Worm (Caenorhabditis elegans): ENCODE results near the gene sra-3.

The sra-3 gene

DNA sequence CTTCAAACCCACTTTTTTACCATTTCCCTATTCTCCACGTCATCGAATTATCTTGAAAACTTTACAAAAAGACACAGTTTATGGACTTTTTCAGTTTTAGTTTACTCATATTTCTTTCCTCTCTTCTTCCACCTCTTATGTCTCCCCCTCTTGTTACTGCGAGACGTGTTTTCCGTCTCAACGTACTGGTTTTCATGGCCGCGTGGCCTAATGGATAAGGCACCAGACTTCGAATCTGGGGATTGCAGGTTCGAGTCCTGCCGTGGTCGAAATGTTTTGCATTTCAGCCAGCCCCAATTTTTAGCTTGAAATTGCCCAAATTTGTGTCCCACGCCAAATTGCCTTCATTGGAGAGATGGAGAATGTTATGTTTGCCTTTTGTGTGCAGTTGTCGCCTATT lies 25.4 kb upstream of the sra-3 start (continued):
- TF ChIP-seq hlh-4 (tag; optimal IDR thresholded peaks at IDR 0.05) (no peak), nhr-19 (GFP tag; conservative IDR thresholded peaks at IDR 0.05) (0 out of 2 replicates have a peak, but pooled peaks have one; percentile 25), tbx-2 (tag; optimal IDR thresholded peaks at IDR 0.05) (no peak)

- no peak for TF ChIP-seq vab-15 (tag; optimal IDR thresholded peaks at IDR 0.05)
- no peak for TF ChIP-seq xbp-1 (tag; optimal IDR thresholded peaks at IDR 0.05)
- TF ChIP-seq aha-1 (tag; optimal IDR thresholded peaks at IDR 0.05): no peak
- no peak for TF ChIP-seq nhr-84 (tag; optimal IDR thresholded peaks at IDR 0.05)
- no peak for TF ChIP-seq fkh-8 (tag; optimal IDR thresholded peaks at IDR 0.05)
- TF ChIP-seq ceh-90 (tag; optimal IDR thresholded peaks at IDR 0.05): no peak
- TF ChIP-seq fos-1 (tag; optimal IDR thresholded peaks at IDR 0.05): no peak
- TF ChIP-seq efl-3 (GFP tag; optimal IDR thresholded peaks at IDR 0.05): no peak
- no peak for TF ChIP-seq skn-1 (tag; optimal IDR thresholded peaks at IDR 0.05)
- TF ChIP-seq efl-1 (optimal IDR thresholded peaks at IDR 0.05): no peak
- peak in 1 of 2 experiments; percentile 56 for TF ChIP-seq efl-1 (GFP tag; optimal IDR thresholded peaks at IDR 0.05 in 1 of 2)
- TF ChIP-seq hpl-2 (GFP tag; optimal IDR thresholded peaks at IDR 0.05): no peak
- peak in 2 of 6 experiments; percentile 9 to 34 for TF ChIP-seq elt-3 (tag; optimal IDR thresholded peaks at IDR 0.05)
- peak; percentile 15 for TF ChIP-seq blmp-1 (tag; optimal IDR thresholded peaks at IDR 0.05)
- TF ChIP-seq dpl-1 (GFP tag; optimal IDR thresholded peaks at IDR 0.05): no peak
- no peak for TF ChIP-seq nhr-28 (tag; optimal IDR thresholded peaks at IDR 0.05)
- no peak for TF ChIP-seq mdl-1 (tag; optimal IDR thresholded peaks at IDR 0.05)
- peak; percentile 72 for TF ChIP-seq lin-14 (GFP tag; optimal IDR thresholded peaks at IDR 0.05)
- no peak for TF ChIP-seq ces-1 (GFP tag; optimal IDR thresholded peaks at IDR 0.05)
- TF ChIP-seq fkh-4 (tag; optimal IDR thresholded peaks at IDR 0.05; ENCODE audit: borderline replicate concordance): no peak
- TF ChIP-seq nhr-71 (tag; optimal IDR thresholded peaks at IDR 0.05): peak; percentile 47
- no peak for TF ChIP-seq nhr-11 (tag; optimal IDR thresholded peaks at IDR 0.05)
- no peak for TF ChIP-seq fkh-10 (GFP tag; optimal IDR thresholded peaks at IDR 0.05)
- TF ChIP-seq nhr-19 (GFP tag; conservative IDR thresholded peaks at IDR 0.05): no peak
- TF ChIP-seq unc-130 (tag; optimal IDR thresholded peaks at IDR 0.05): no peak
- TF ChIP-seq hlh-4 (tag; optimal IDR thresholded peaks at IDR 0.05): no peak
- no peak for TF ChIP-seq elt-2 (tag; optimal IDR thresholded peaks at IDR 0.05)
- TF ChIP-seq nhr-77 (tag; optimal IDR thresholded peaks at IDR 0.05): no peak
- TF ChIP-seq lin-13 (GFP tag; optimal IDR thresholded peaks at IDR 0.05): no peak
- no peak for TF ChIP-seq ceh-8 (GFP tag; optimal IDR thresholded peaks at IDR 0.05)
- no peak for TF ChIP-seq ama-1 (optimal IDR thresholded peaks at IDR 0.05)
- TF ChIP-seq sup-37 (GFP tag; optimal IDR thresholded peaks at IDR 0.05): no peak
- TF ChIP-seq sox-4 (tag; optimal IDR thresholded peaks at IDR 0.05): no peak
- no peak for TF ChIP-seq hlh-17 (GFP tag; optimal IDR thresholded peaks at IDR 0.05; ENCODE audit: borderline replicate concordance)
- TF ChIP-seq ztf-4 (tag; optimal IDR thresholded peaks at IDR 0.05): no peak
- no peak for TF ChIP-seq alr-1 (tag; optimal IDR thresholded peaks at IDR 0.05; ENCODE audit: borderline replicate concordance)
- TF ChIP-seq sptf-1 (tag; optimal IDR thresholded peaks at IDR 0.05): no peak
- no peak for TF ChIP-seq unc-86 (tag; optimal IDR thresholded peaks at IDR 0.05)
- no peak for TF ChIP-seq C16A3.4 (tag; optimal IDR thresholded peaks at IDR 0.05)
- TF ChIP-seq ceh-88 (GFP tag; IDR thresholded peaks at IDR 0.05): no peak
- TF ChIP-seq aly-2 (tag; optimal IDR thresholded peaks at IDR 0.05): no peak
- TF ChIP-seq nhr-47 (tag; optimal IDR thresholded peaks at IDR 0.05): no peak
- TF ChIP-seq egl-13 (tag; optimal IDR thresholded peaks at IDR 0.05): no peak
- no peak for TF ChIP-seq lin-15B (tag; optimal IDR thresholded peaks at IDR 0.05)
- TF ChIP-seq Y116A8C.19 (tag; optimal IDR thresholded peaks at IDR 0.05; ENCODE audit: borderline replicate concordance): no peak
- no peak for TF ChIP-seq mef-2 (tag; optimal IDR thresholded peaks at IDR 0.05)
- peak; percentile 94 for TF ChIP-seq nhr-85 (tag)
- no peak for TF ChIP-seq ztf-11 (tag; optimal IDR thresholded peaks at IDR 0.05)
- TF ChIP-seq lsy-2 (tag; optimal IDR thresholded peaks at IDR 0.05): peak; percentile 22 to 36
- no peak for TF ChIP-seq lin-39 (tag; optimal IDR thresholded peaks at IDR 0.05)
- TF ChIP-seq unc-98 (GFP tag; IDR thresholded peaks at IDR 0.05): no peak
- peak; percentile 69 for TF ChIP-seq nhr-20 (tag; optimal IDR thresholded peaks at IDR 0.05)
Measured at ce11 chrII:9560895-9561294, 20.3 kb upstream of the sra-3 start.

Data from whole organism, L1 larva.